Fruit fly (Drosophila melanogaster): ENCODE data around the gene Srg1.

Srg1 gene

DNA sequence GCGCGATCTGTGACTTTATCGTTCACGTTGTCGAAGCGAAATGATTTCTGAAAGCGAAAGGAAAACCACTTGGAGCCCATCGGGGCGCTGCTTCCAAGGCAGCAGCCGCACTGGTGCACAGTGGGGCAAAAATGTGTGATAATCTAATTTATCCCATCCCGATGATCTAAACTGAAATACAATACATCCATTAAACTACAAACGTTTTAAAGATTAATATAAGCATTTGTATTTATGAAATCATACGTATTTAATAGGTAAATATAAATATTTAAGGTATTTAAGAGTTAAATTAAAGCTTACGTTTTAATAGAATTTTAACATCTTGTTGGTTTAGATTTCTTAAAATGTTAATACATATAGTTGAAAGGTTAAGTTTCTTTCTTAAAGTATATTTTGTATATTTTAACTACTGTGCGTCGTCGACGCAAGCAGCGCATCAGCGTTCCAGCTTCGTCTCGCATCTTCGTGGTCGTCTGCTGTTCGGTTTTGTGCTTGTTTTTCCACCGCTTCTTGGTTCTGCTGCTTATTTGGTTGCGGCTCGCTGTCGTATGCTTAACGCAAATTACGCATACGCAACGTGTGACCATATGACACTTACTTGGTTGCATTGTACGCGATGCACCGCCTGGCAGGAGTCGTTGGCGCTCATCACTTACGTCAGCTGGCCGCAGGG, 41.6 kb upstream of the Srg1 start, which contains the start of gene CG13643 (continued):
- no peak for TF ChIP-seq hkb (optimal IDR thresholded peaks at IDR 0.05)
- 0 out of 2 replicates have a peak, but pooled peaks have one; percentile 34 for TF ChIP-seq hkb (GFP tag; IDR thresholded peaks at IDR 0.05)
- TF ChIP-seq CG7372 (GFP tag; IDR thresholded peaks at IDR 0.05): peak; percentile 80
- TF ChIP-seq seq (GFP tag; IDR thresholded peaks at IDR 0.05): no peak
- TF ChIP-seq Sox100B (GFP tag; optimal IDR thresholded peaks at IDR 0.05): peak; percentile 68
- no peak for TF ChIP-seq ewg (GFP tag; optimal IDR thresholded peaks at IDR 0.05)
- no peak for TF ChIP-seq CG6765 (GFP tag; optimal IDR thresholded peaks at IDR 0.05)
- no peak for TF ChIP-seq rib (GFP tag; IDR thresholded peaks at IDR 0.05)
- peak; percentile 33 for TF ChIP-seq Oli (tag; optimal IDR thresholded peaks at IDR 0.05)
- TF ChIP-seq CG34422 (GFP tag; IDR thresholded peaks at IDR 0.05): no peak
- TF ChIP-seq Gug (GFP tag; IDR thresholded peaks at IDR 0.05): no peak
- no peak for TF ChIP-seq CG33213 (GFP tag; optimal IDR thresholded peaks at IDR 0.05)
- TF ChIP-seq nerfin-1 (tag; optimal IDR thresholded peaks at IDR 0.05): no peak
- TF ChIP-seq CG10274 (GFP tag; optimal IDR thresholded peaks at IDR 0.05): no peak
- TF ChIP-seq CG16863 (GFP tag; optimal IDR thresholded peaks at IDR 0.05): no peak
- peak; percentile 76 for TF ChIP-seq Deaf1 (tag; optimal IDR thresholded peaks at IDR 0.05)
- TF ChIP-seq wor (GFP tag; IDR thresholded peaks at IDR 0.05): no peak

DNA sequence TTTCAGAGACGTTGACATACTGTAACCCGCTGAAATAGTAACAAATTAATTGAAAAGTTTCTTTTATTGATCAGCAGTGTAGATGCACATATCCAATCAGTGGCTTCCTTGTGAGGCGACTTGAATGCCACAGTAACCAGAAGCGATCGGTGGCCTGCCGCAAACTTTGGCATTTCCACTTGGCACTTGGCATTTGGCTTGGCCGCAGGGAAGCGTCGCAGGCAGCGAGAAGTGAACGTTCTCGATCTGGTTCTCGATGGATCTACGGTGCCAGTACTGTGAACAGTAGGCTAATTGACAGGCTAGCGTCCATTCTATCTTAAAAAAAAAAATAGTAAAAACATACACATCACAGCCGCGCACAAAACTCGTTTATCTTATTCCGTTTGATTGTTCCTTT, 36.3 kb upstream of the Srg1 start, which contains the start of gene CG10845:
TSS of gene CG10845 (plus strand) at position 301 of the 400 bp plus-strand sequence.
- no peak for TF ChIP-seq CG6791 (GFP tag; IDR thresholded peaks at IDR 0.05; ENCODE audit: partially characterized antibody)
- no peak for TF ChIP-seq ems (GFP tag; optimal IDR thresholded peaks at IDR 0.05)
- no peak for TF ChIP-seq kay (GFP tag; optimal IDR thresholded peaks at IDR 0.05)
- TF ChIP-seq Neu2 (GFP tag; optimal IDR thresholded peaks at IDR 0.05; ENCODE audit: borderline replicate concordance): no peak
- no peak for TF ChIP-seq croc (GFP tag; conservative IDR thresholded peaks at IDR 0.05)
- no peak for TF ChIP-seq CG31441 (GFP tag; IDR thresholded peaks at IDR 0.05)
- no peak for TF ChIP-seq HmgD (GFP tag; optimal IDR thresholded peaks at IDR 0.05)
- TF ChIP-seq Nf-YA (GFP tag; IDR thresholded peaks at IDR 0.05): no peak
- TF ChIP-seq Doc2 (GFP tag; IDR thresholded peaks at IDR 0.05): no peak
- TF ChIP-seq tna (GFP tag; IDR thresholded peaks at IDR 0.05; ENCODE audit: partially characterized antibody): no peak
- TF ChIP-seq Ada2b (GFP tag; IDR thresholded peaks at IDR 0.05): no peak
- no peak for TF ChIP-seq org-1 (GFP tag; optimal IDR thresholded peaks at IDR 0.05)
- no peak for TF ChIP-seq so (GFP tag; IDR thresholded peaks at IDR 0.05)
- TF ChIP-seq CG30431 (GFP tag; optimal IDR thresholded peaks at IDR 0.05): no peak
- no peak for TF ChIP-seq zfh1 (GFP tag; IDR thresholded peaks at IDR 0.05)
- no peak for TF ChIP-seq CG7357 (GFP tag; IDR thresholded peaks at IDR 0.05)
- TF ChIP-seq CG15011 (GFP tag; optimal IDR thresholded peaks at IDR 0.05): no peak
- TF ChIP-seq CG11247 (GFP tag; IDR thresholded peaks at IDR 0.05): no peak
- no peak for TF ChIP-seq CG4854 (GFP tag; optimal IDR thresholded peaks at IDR 0.05)

DNA sequence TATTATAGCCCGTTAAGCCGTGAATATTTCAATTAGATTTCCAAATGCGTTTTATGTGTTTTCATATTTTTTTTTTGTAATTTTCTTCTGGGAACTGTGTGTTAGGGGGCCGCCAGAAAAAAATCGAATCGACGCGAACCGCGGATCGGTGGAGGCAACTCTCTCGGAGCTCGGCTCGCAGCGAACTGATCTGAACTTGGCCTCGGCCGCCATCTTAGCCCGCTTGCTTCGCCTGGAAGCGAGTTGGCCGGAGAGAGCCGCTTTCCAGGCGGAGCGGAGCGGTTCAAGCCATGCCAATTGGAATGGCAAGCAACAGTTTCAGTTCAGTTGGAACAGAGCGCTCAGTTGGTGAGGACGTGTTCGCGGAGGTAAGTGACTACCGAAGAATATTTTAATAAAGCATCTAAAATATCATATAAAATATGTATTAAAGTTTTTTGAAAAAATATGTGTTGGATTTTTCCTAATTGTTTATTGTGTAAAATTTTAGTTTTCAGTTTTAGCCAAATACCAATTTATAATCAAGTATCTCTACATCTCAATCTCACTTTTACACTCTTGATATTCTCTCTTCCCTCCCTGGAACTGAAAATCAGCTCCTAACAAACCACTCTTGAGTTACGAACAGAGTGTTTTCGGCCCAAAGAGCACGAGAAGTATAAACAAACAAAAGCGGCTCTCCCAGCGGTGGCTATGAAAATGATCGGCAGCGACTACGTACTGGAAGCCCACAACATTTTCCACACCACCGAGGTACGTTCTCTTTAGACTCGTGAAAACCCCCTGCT, 30.1 kb upstream of the Srg1 start, which contains the start of the genes CG31121 and CG11069:
TSS of gene CG31121 (minus strand) at position 187 of the 788 bp plus-strand sequence.
TSS of gene CG11069 (plus strand) at position 324 of the 788 bp plus-strand sequence.
- TF ChIP-seq Eip74EF (GFP tag; optimal IDR thresholded peaks at IDR 0.05): no peak
- TF ChIP-seq phol (tag; optimal IDR thresholded peaks at IDR 0.05): peak; percentile 61
- no peak for TF ChIP-seq dpn (GFP tag; optimal IDR thresholded peaks at IDR 0.05)
- no peak for TF ChIP-seq usp (GFP tag; optimal IDR thresholded peaks at IDR 0.05)
- TF ChIP-seq TFAM (GFP tag; optimal IDR thresholded peaks at IDR 0.05): no peak
- peak; percentile 30; the same call in 1 of the 2 replicates for TF ChIP-seq sob (GFP tag; IDR thresholded peaks at IDR 0.05)
- TF ChIP-seq CG17829 (tag; optimal IDR thresholded peaks at IDR 0.05): no peak
- TF ChIP-seq sens (GFP tag): no peak
- TF ChIP-seq ash1 (GFP tag; optimal IDR thresholded peaks at IDR 0.05): no peak
- no peak for TF ChIP-seq Gug (GFP tag; IDR thresholded peaks at IDR 0.05)
- TF ChIP-seq CG2116 (GFP tag; optimal IDR thresholded peaks at IDR 0.05): no peak
- TF ChIP-seq Neu2 (GFP tag; optimal IDR thresholded peaks at IDR 0.05; ENCODE audit: borderline replicate concordance): no peak
- no peak for TF ChIP-seq CG32772 (GFP tag; IDR thresholded peaks at IDR 0.05)
- peak; percentile 45; the same call in 1 of the 2 replicates for TF ChIP-seq Drgx (GFP tag; IDR thresholded peaks at IDR 0.05)
- no peak for TF ChIP-seq CG4707 (GFP tag; optimal IDR thresholded peaks at IDR 0.05)

Data from whole organism, embryonic.